Worm (Caenorhabditis elegans) whole organism, young adult: ENCODE results near the gene Y58A7A.2.

Experiments
- F55B11.4 ChIP-seq: sonication (generic microtip); optimal IDR thresholded peaks from 2 replicates; lab custom pipeline; 2016; ENCODE audit warnings: missing compliant biosample characterization, missing genetic modification characterization, borderline replicate concordance; ENCODE audit not compliant: insufficient read depth
- F57A8.1 ChIP-seq: fragments of 200-800 bp; sonication (Bioruptor generic); optimal IDR thresholded peaks from 2 replicates; lab custom pipeline; 2018; ENCODE audit warnings: mild to moderate bottlenecking, missing genetic modification characterization, moderate library complexity, missing compliant biosample characterization
- aptf-3 ChIP-seq: fragments of 200-800 bp; sonication (Bioruptor generic); IDR thresholded peaks from 2 replicates; pipeline ENCODE4 v1.3.6; 2022; ENCODE audit warnings: missing genetic modification characterization, missing compliant biosample characterization
- lin-35 ChIP-seq, 3 experiments: fragments of 150-350 bp in 2 of 3; sonication (generic microtip) in 1 of 3; optimal IDR thresholded peaks; 2 replicates each; lab custom pipeline; 2014 to 2018; ENCODE audit warnings: missing biosample characterization in 3 of 3, missing genetic modification characterization in 3 of 3, missing genetic modification reagents in 3 of 3
- nhr-120 ChIP-seq: fragments of 200-800 bp; sonication (Bioruptor generic); IDR thresholded peaks from 2 replicates; pipeline ENCODE4 v1.3.6; 2022; ENCODE audit warnings: missing genetic modification characterization, missing compliant biosample characterization
- sptf-2 ChIP-seq: fragments of 200-800 bp; sonication (Bioruptor generic); optimal IDR thresholded peaks from 2 replicates; lab custom pipeline; 2018; ENCODE audit warnings: mild to moderate bottlenecking, missing genetic modification characterization, missing compliant biosample characterization
- unc-62 ChIP-seq: fragments of 150-350 bp; optimal IDR thresholded peaks from 2 replicates; lab custom pipeline; 2014; ENCODE audit warnings: missing biosample characterization, missing genetic modification reagents, missing genetic modification characterization
- xnd-1 ChIP-seq: sonication (generic microtip); optimal IDR thresholded peaks from 2 replicates; lab custom pipeline; 2016; ENCODE audit warnings: missing genotype, missing genetic modification reagents, missing genetic modification characterization, missing compliant biosample characterization

DNA sequence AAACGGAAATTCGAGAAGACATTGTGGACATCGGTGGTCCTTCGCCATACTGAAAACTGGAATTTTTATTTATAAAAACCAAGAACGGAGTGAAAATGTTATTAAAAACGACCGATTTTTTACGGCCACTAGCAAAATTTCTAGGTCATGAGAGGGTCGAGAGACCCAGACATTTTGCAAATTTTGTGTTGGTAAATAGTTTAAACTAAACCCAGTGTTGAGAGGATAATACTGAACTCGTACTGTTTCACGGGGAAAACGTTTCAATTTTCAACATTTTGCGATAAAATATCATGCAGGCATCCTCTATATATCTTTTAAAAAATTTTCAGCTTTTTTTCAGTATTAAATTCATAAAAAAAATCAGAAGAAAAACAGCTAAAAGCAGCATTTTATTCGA is 47.1 kb upstream of the Y58A7A.2 start, which contains the start of gene C04F5.9:
- TF ChIP-seq nhr-120 (GFP tag; lab: Robert Waterston, UW) (no peak), lin-35 (GFP tag; optimal IDR thresholded peaks at IDR 0.05; lab: Kevin White, UChicago) (no peak), F57A8.1 (GFP tag; lab: Kevin White, UChicago) (no peak), unc-62 (GFP tag; lab: Kevin White, UChicago) (no peak), sptf-2 (GFP tag; lab: Kevin White, UChicago) (no peak), aptf-3 (no peak), xnd-1 (tag; lab: Kevin White, UChicago) (no peak), F55B11.4 (tag; lab: Kevin White, UChicago) (no peak)
